Worm (Caenorhabditis elegans) whole organism, L2 larva: ENCODE data around the gene npr-12.
A peak's percentile ranks its signal among the peaks of the same experiment; 100 is the strongest.

ENCODE experiments used
- C34F6.9 ChIP-seq: fragments of 150-350 bp; optimal IDR thresholded peaks from 2 replicates; lab custom pipeline; 2014; ENCODE audit warnings: missing biosample characterization, missing genetic modification characterization
- aly-2 ChIP-seq: fragments of 150-350 bp; optimal IDR thresholded peaks from 2 replicates; lab custom pipeline; 2014; ENCODE audit warnings: missing biosample characterization, missing genetic modification characterization
- blmp-1 ChIP-seq: sonication (generic microtip); optimal IDR thresholded peaks from 2 replicates; lab custom pipeline; 2017; ENCODE audit warnings: missing genetic modification characterization, mild to moderate bottlenecking, missing compliant biosample characterization, antibody characterized with exemption, moderate library complexity; ENCODE audit not compliant: insufficient read depth
- gmeb-1 ChIP-seq: fragments of 150-350 bp; optimal IDR thresholded peaks from 2 replicates; lab custom pipeline; 2014; ENCODE audit warnings: missing biosample characterization, missing genetic modification characterization
- lin-11 ChIP-seq: fragments of 150-350 bp; sonication (generic microtip); optimal IDR thresholded peaks from 2 replicates; lab custom pipeline; 2014; ENCODE audit warnings: missing biosample characterization, missing genetic modification characterization, inconsistent platforms, mixed read lengths
- lsy-2 ChIP-seq, 2 experiments: fragments of 150-350 bp in 1 of 2; sonication (generic microtip) in 1 of 2; optimal IDR thresholded peaks; 2 replicates each; lab custom pipeline; 2014 to 2017; ENCODE audit warnings: missing biosample characterization in 2 of 2, missing genetic modification characterization in 2 of 2
- mbf-1 ChIP-seq: sonication (generic microtip); optimal IDR thresholded peaks from 2 replicates; lab custom pipeline; 2017; ENCODE audit warnings: missing biosample characterization, missing genetic modification characterization
- nhr-21 ChIP-seq: fragments of 150-350 bp; optimal IDR thresholded peaks from 2 replicates; lab custom pipeline; 2014; ENCODE audit warnings: missing biosample characterization, missing genetic modification characterization
- unc-39 ChIP-seq: fragments of 150-350 bp; optimal IDR thresholded peaks from 2 replicates; lab custom pipeline; 2014; ENCODE audit warnings: missing biosample characterization, missing genetic modification characterization
- unc-55 ChIP-seq: fragments of 150-350 bp; sonication (generic microtip); optimal IDR thresholded peaks from 3 replicates; lab custom pipeline; 2014; ENCODE audit warnings: missing biosample characterization, missing genetic modification reagents, missing genetic modification characterization

ce11 chrIV:6954682-6955081 lies 17.2 kb upstream of the npr-12 start:
- peak; percentile 27 for TF ChIP-seq C34F6.9 (tag; lab: Kevin White, UChicago)
- TF ChIP-seq nhr-21 (tag; lab: Kevin White, UChicago): no peak
- TF ChIP-seq lin-11: no peak
- no peak for TF ChIP-seq gmeb-1 (tag; lab: Kevin White, UChicago)
- no peak for TF ChIP-seq aly-2 (tag; lab: Kevin White, UChicago)
- TF ChIP-seq unc-39 (tag; lab: Kevin White, UChicago): no peak
- TF ChIP-seq blmp-1: no peak
- TF ChIP-seq unc-55 (GFP tag; lab: Kevin White, UChicago): peak; percentile 88
- TF ChIP-seq mbf-1: no peak
- TF ChIP-seq lsy-2 (tag; optimal IDR thresholded peaks at IDR 0.05; lab: Kevin White, UChicago): peak in 1 of 2 experiments; percentile 37
